Worm (Caenorhabditis elegans) whole organism, L4 larva: ENCODE results near the gene K12H6.5.
A peak's percentile ranks its signal among the peaks of the same experiment; 100 is the strongest.

Source experiments
- F37D6.2 ChIP-seq: sonication (generic microtip); optimal IDR thresholded peaks from 2 replicates; lab custom pipeline; 2016; ENCODE audit warnings: mild to moderate bottlenecking, missing genetic modification characterization, missing compliant biosample characterization
- ceh-20 ChIP-seq: fragments of 200-800 bp; sonication (Bioruptor generic); IDR thresholded peaks from 2 replicates; pipeline ENCODE4 v1.3.6; 2022; ENCODE audit warnings: missing genetic modification reagents, missing genetic modification characterization, missing compliant biosample characterization
- ctbp-1 ChIP-seq: fragments of 200-800 bp; sonication (Bioruptor generic); IDR thresholded peaks from 2 replicates; pipeline ENCODE4 v1.3.6; 2022; ENCODE audit warnings: missing genetic modification reagents, missing genetic modification characterization, missing compliant biosample characterization
- daf-19 ChIP-seq: fragments of 200-800 bp; sonication (Bioruptor generic); conservative IDR thresholded peaks from 2 replicates; pipeline ENCODE4 v1.3.6; 2022; ENCODE audit warnings: missing genetic modification characterization, missing compliant biosample characterization
- hif-1 ChIP-seq, 2 experiments: sonication (generic microtip); optimal IDR thresholded peaks; 2 replicates each; lab custom pipeline; 2016 to 2017; ENCODE audit warnings: missing compliant biosample characterization in 2 of 2, missing genetic modification characterization in 2 of 2, missing genetic modification reagents in 2 of 2, missing genotype in 2 of 2, mild to moderate bottlenecking in 1 of 2
- mdt-29 ChIP-seq: fragments of 200-800 bp; sonication (Bioruptor generic); IDR thresholded peaks from 2 replicates; pipeline ENCODE4 v1.3.6; 2022; ENCODE audit warnings: missing genetic modification reagents, missing genetic modification characterization, missing compliant biosample characterization
- pqm-1 ChIP-seq: sonication (generic microtip); optimal IDR thresholded peaks from 2 replicates; lab custom pipeline; 2017; ENCODE audit warnings: missing biosample characterization, missing genetic modification characterization
- set-16 ChIP-seq: fragments of 200-800 bp; sonication (Bioruptor generic); IDR thresholded peaks from 2 replicates; pipeline ENCODE4 v1.3.6; 2022; ENCODE audit warnings: missing genetic modification reagents, missing genetic modification characterization, missing compliant biosample characterization
- spr-3 ChIP-seq: fragments of 200-800 bp; sonication (Bioruptor generic); optimal IDR thresholded peaks from 2 replicates; lab custom pipeline; 2018; ENCODE audit warnings: mild to moderate bottlenecking, missing genetic modification characterization, missing compliant biosample characterization
- unc-39 ChIP-seq: sonication (generic microtip); optimal IDR thresholded peaks from 2 replicates; lab custom pipeline; 2017; ENCODE audit warnings: missing biosample characterization, missing genetic modification characterization
- unc-62 ChIP-seq, 3 experiments: fragments of 150-350 bp in 1 of 3; sonication (generic microtip); optimal IDR thresholded peaks in 2 of 3; peaks in 1 of 3; 1 replicate in 1 of 3; 2 replicates in 2 of 3; lab custom pipeline; 2014 to 2017; ENCODE audit warnings: missing biosample characterization in 3 of 3, missing genetic modification characterization in 3 of 3, missing genetic modification reagents in 3 of 3, missing genotype in 1 of 3

The K12H6.5 gene

ce11 chrII:2780804-2781203 lies 45.2 kb downstream of the K12H6.5 start:
- peak in 1 of 2 experiments; percentile 56 for TF ChIP-seq unc-62 (GFP tag; optimal IDR thresholded peaks at IDR 0.05 in 1 of 2; lab: Kevin White, UChicago)
- TF ChIP-seq unc-62 (tag; optimal IDR thresholded peaks at IDR 0.05; lab: Kevin White, UChicago) = no peak
- TF ChIP-seq spr-3 (GFP tag; lab: Kevin White, UChicago) = no peak
- peak; percentile 50; the same call in 1 of the 2 replicates for TF ChIP-seq set-16 (GFP tag; lab: Robert Waterston, UW)
- TF ChIP-seq, all 104 proteins: peak for 2

ce11 chrII:2779253-2779652 lies 46.7 kb downstream of the K12H6.5 start, which contains the start of gene F08D12.3:
F08D12.3 (plus strand) TSS chrII:2779553.
- TF ChIP-seq pqm-1 (tag; lab: Kevin White, UChicago) (no peak), mdt-29 (GFP tag; lab: Robert Waterston, UW) (no peak), hif-1 (tag; optimal IDR thresholded peaks at IDR 0.05; lab: Kevin White, UChicago) (no peak), F37D6.2 (tag; lab: Kevin White, UChicago) (no peak), unc-39 (tag; lab: Kevin White, UChicago) (no peak)

- TF ChIP-seq ctbp-1 (no peak), ceh-20 (GFP tag; lab: Robert Waterston, UW) (no peak), daf-19 (GFP tag; lab: Robert Waterston, UW) (no peak)
These were observed 48.1 kb downstream of the K12H6.5 start, which contains the start of gene F08D12.4 for ce11 chrII:2777846-2778245. F08D12.4 (plus strand) TSS chrII:2778146.
